Worm (Caenorhabditis elegans) whole organism, L4 larva: ENCODE measurements around the gene Y54G2A.37.
A peak's percentile ranks its signal among the peaks of the same experiment; 100 is the strongest.
"Not testable (repeated sequence)": the region's sequence is repeated elsewhere in the genome, so short reads cannot be mapped to it uniquely, and the experiment has no call there.

Experiments
- D1046.2 ChIP-seq: fragments of 200-800 bp; sonication (Bioruptor generic); IDR thresholded peaks from 2 replicates; pipeline ENCODE4 v1.3.6; 2022; ENCODE audit warnings: missing genetic modification characterization, missing compliant biosample characterization
- F10B5.3 ChIP-seq: sonication (generic microtip); optimal IDR thresholded peaks from 2 replicates; lab custom pipeline; 2016; ENCODE audit warnings: mild to moderate bottlenecking, missing genetic modification characterization, missing compliant biosample characterization
- F44E2.7 ChIP-seq: fragments of 200-800 bp; sonication (Bioruptor generic); IDR thresholded peaks from 2 replicates; pipeline ENCODE4 v2.1.2; 2022; ENCODE audit warnings: missing genetic modification characterization, missing compliant biosample characterization
- T26A8.4 ChIP-seq: fragments of 200-800 bp; sonication (Bioruptor generic); IDR thresholded peaks from 2 replicates; pipeline ENCODE4 v1.3.6; 2022; ENCODE audit warnings: missing genetic modification characterization, missing compliant biosample characterization
- Y48G9A.11 ChIP-seq: fragments of 200-800 bp; sonication (Bioruptor generic); IDR thresholded peaks from 2 replicates; pipeline ENCODE4 v1.3.6; 2022; ENCODE audit warnings: missing genetic modification reagents, missing genetic modification characterization, missing compliant biosample characterization
- Y75B8A.6 ChIP-seq: fragments of 200-800 bp; sonication (Bioruptor generic); IDR thresholded peaks from 2 replicates; pipeline ENCODE4 v1.3.6; 2022; ENCODE audit warnings: missing genetic modification reagents, missing genetic modification characterization, missing compliant biosample characterization
- aly-2 ChIP-seq: sonication (generic microtip); optimal IDR thresholded peaks from 2 replicates; lab custom pipeline; 2018; ENCODE audit warnings: missing biosample characterization, missing genetic modification characterization
- arid-1 ChIP-seq: fragments of 200-800 bp; sonication (Bioruptor generic); conservative IDR thresholded peaks from 2 replicates; pipeline ENCODE4 v1.3.6; 2022; ENCODE audit warnings: missing genetic modification reagents, missing genetic modification characterization, missing compliant biosample characterization
- ceh-44 ChIP-seq: fragments of 200-800 bp; sonication (Bioruptor generic); IDR thresholded peaks from 2 replicates; pipeline ENCODE4 v1.3.6; 2022; ENCODE audit warnings: missing genetic modification reagents, missing genetic modification characterization, missing compliant biosample characterization
- daf-16 ChIP-seq, 3 experiments: sonication (generic microtip); optimal IDR thresholded peaks; 2 replicates each; lab custom pipeline; 2016 to 2017; ENCODE audit warnings: missing genetic modification characterization in 3 of 3, missing genetic modification reagents in 3 of 3, mild to moderate bottlenecking in 2 of 3, missing compliant biosample characterization in 2 of 3, missing biosample characterization in 1 of 3, moderate library complexity in 1 of 3
- dmd-6 ChIP-seq: fragments of 200-800 bp; sonication (Bioruptor generic); IDR thresholded peaks from 2 replicates; pipeline ENCODE4 v1.3.6; 2022; ENCODE audit warnings: missing genetic modification reagents, missing genetic modification characterization, missing compliant biosample characterization
- dmd-8 ChIP-seq: fragments of 200-800 bp; sonication (Bioruptor generic); IDR thresholded peaks from 2 replicates; pipeline ENCODE4 v1.3.6; 2022; ENCODE audit warnings: missing genetic modification characterization, missing compliant biosample characterization
- dmd-9 ChIP-seq: fragments of 200-800 bp; sonication (Bioruptor generic); IDR thresholded peaks from 2 replicates; pipeline ENCODE4 v1.3.6; 2022; ENCODE audit warnings: missing genetic modification reagents, missing genetic modification characterization, missing compliant biosample characterization
- dpl-1 ChIP-seq: fragments of 150-350 bp; optimal IDR thresholded peaks from 2 replicates; lab custom pipeline; 2014; ENCODE audit warnings: missing biosample characterization, missing genetic modification reagents, missing genetic modification characterization
- duxl-1 ChIP-seq: sonication (generic microtip); optimal IDR thresholded peaks from 2 replicates; lab custom pipeline; 2016; ENCODE audit warnings: mild to moderate bottlenecking, missing genetic modification characterization, moderate library complexity, missing compliant biosample characterization; ENCODE audit not compliant: poor library complexity
- dve-1 ChIP-seq: sonication (generic microtip); optimal IDR thresholded peaks from 2 replicates; lab custom pipeline; 2017; ENCODE audit warnings: antibody characterized with exemption, mild to moderate bottlenecking, missing genetic modification characterization, missing compliant biosample characterization; ENCODE audit not compliant: insufficient read depth
- egl-43 ChIP-seq: fragments of 200-800 bp; sonication (Bioruptor generic); IDR thresholded peaks from 2 replicates; pipeline ENCODE4 v1.3.6; 2022; ENCODE audit warnings: missing genetic modification reagents, missing genetic modification characterization, missing compliant biosample characterization
- gei-8 ChIP-seq: fragments of 200-800 bp; sonication (Bioruptor generic); optimal IDR thresholded peaks from 2 replicates; lab custom pipeline; 2018; ENCODE audit warnings: mild to moderate bottlenecking, missing genetic modification characterization, missing compliant biosample characterization
- hif-1 ChIP-seq, 2 experiments: sonication (generic microtip); optimal IDR thresholded peaks; 2 replicates each; lab custom pipeline; 2016 to 2017; ENCODE audit warnings: missing compliant biosample characterization in 2 of 2, missing genetic modification characterization in 2 of 2, missing genetic modification reagents in 2 of 2, missing genotype in 2 of 2, mild to moderate bottlenecking in 1 of 2
- hlh-11 ChIP-seq: fragments of 200-800 bp; sonication (Bioruptor generic); optimal IDR thresholded peaks from 2 replicates; lab custom pipeline; 2018; ENCODE audit warnings: mild to moderate bottlenecking, missing genetic modification characterization, missing compliant biosample characterization
- hlh-30 ChIP-seq: sonication (generic microtip); optimal IDR thresholded peaks from 2 replicates; lab custom pipeline; 2017; ENCODE audit warnings: antibody characterized with exemption, mild to moderate bottlenecking, missing genetic modification characterization, missing compliant biosample characterization; ENCODE audit not compliant: insufficient read depth
- hmg-1.1 ChIP-seq: fragments of 200-800 bp; sonication (Bioruptor generic); IDR thresholded peaks from 2 replicates; pipeline ENCODE4 v1.3.6; 2022; ENCODE audit warnings: missing genetic modification reagents, missing genetic modification characterization, missing compliant biosample characterization
- lim-7 ChIP-seq: fragments of 200-800 bp; sonication (Bioruptor generic); IDR thresholded peaks from 2 replicates; pipeline ENCODE4 v1.3.6; 2022; ENCODE audit warnings: missing genetic modification characterization, missing compliant biosample characterization
- lin-13 ChIP-seq: fragments of 150-350 bp; optimal IDR thresholded peaks from 2 replicates; lab custom pipeline; 2014; ENCODE audit warnings: missing biosample characterization, missing genetic modification reagents, missing genetic modification characterization
- lin-15B ChIP-seq: fragments of 150-350 bp; sonication (generic microtip); optimal IDR thresholded peaks from 3 replicates; lab custom pipeline; 2014; ENCODE audit warnings: missing biosample characterization, missing genetic modification characterization
- lin-39 ChIP-seq: fragments of 150-350 bp; optimal IDR thresholded peaks from 2 replicates; lab custom pipeline; 2014; ENCODE audit warnings: missing biosample characterization, missing genetic modification reagents, missing genetic modification characterization
- lsy-2 ChIP-seq, 2 experiments: fragments of 150-350 bp in 1 of 2; sonication (generic microtip) in 1 of 2; optimal IDR thresholded peaks; 2 replicates each; lab custom pipeline; 2014 to 2017; ENCODE audit warnings: missing biosample characterization in 2 of 2, missing genetic modification characterization in 2 of 2
- madf-5 ChIP-seq, 2 experiments: fragments of 200-800 bp; sonication (Bioruptor generic); IDR thresholded peaks; 2 replicates each; pipeline ENCODE4 v1.3.6; 2022; ENCODE audit warnings: missing compliant biosample characterization in 2 of 2, missing genetic modification characterization in 2 of 2
- mep-1 ChIP-seq: fragments of 150-350 bp; sonication (generic microtip); optimal IDR thresholded peaks from 3 replicates; lab custom pipeline; 2014; ENCODE audit warnings: missing biosample characterization, missing genetic modification characterization
- mxl-3 ChIP-seq: fragments of 200-800 bp; sonication (Bioruptor generic); optimal IDR thresholded peaks from 2 replicates; lab custom pipeline; 2018; ENCODE audit warnings: mild to moderate bottlenecking, missing genetic modification characterization, missing compliant biosample characterization
- nhr-25 ChIP-seq: sonication (generic microtip); optimal IDR thresholded peaks from 2 replicates; lab custom pipeline; 2017; ENCODE audit warnings: missing genetic modification characterization, mild to moderate bottlenecking, missing compliant biosample characterization, antibody characterized with exemption, moderate library complexity, borderline replicate concordance; ENCODE audit not compliant: insufficient read depth
- nhr-42 ChIP-seq: fragments of 200-800 bp; sonication (Bioruptor generic); IDR thresholded peaks from 2 replicates; pipeline ENCODE4 v1.3.6; 2022; ENCODE audit warnings: missing genetic modification characterization, missing compliant biosample characterization
- pha-4 ChIP-seq, 2 experiments: fragments of 150-350 bp in 1 of 2; fragments of 200-800 bp in 1 of 2; sonication (Bioruptor generic) in 1 of 2; IDR thresholded peaks in 1 of 2; optimal IDR thresholded peaks in 1 of 2; 2 replicates each; pipeline versions ENCODE4 v1.3.6 to Lab custom; 2014 to 2022; ENCODE audit warnings: missing genetic modification characterization in 2 of 2, missing genetic modification reagents in 2 of 2, missing biosample characterization in 1 of 2, missing compliant biosample characterization in 1 of 2
- skn-1 ChIP-seq: fragments of 150-350 bp; optimal IDR thresholded peaks from 2 replicates; lab custom pipeline; 2014; ENCODE audit warnings: missing biosample characterization, missing genetic modification characterization
- spr-3 ChIP-seq: fragments of 200-800 bp; sonication (Bioruptor generic); optimal IDR thresholded peaks from 2 replicates; lab custom pipeline; 2018; ENCODE audit warnings: mild to moderate bottlenecking, missing genetic modification characterization, missing compliant biosample characterization
- unc-130 ChIP-seq: sonication (generic microtip); optimal IDR thresholded peaks from 2 replicates; lab custom pipeline; 2016; ENCODE audit warnings: missing genetic modification reagents, missing genetic modification characterization, missing compliant biosample characterization
- unc-62 ChIP-seq, 3 experiments: fragments of 150-350 bp in 1 of 3; sonication (generic microtip); optimal IDR thresholded peaks in 2 of 3; peaks in 1 of 3; 1 replicate in 1 of 3; 2 replicates in 2 of 3; lab custom pipeline; 2014 to 2017; ENCODE audit warnings: missing biosample characterization in 3 of 3, missing genetic modification characterization in 3 of 3, missing genetic modification reagents in 3 of 3, missing genotype in 1 of 3
- vab-7 ChIP-seq: fragments of 200-800 bp; sonication (Bioruptor generic); IDR thresholded peaks from 2 replicates; pipeline ENCODE4 v1.3.6; 2022; ENCODE audit warnings: missing genetic modification reagents, missing genetic modification characterization, missing compliant biosample characterization
- zfp-3 ChIP-seq: fragments of 200-800 bp; sonication (Bioruptor generic); conservative IDR thresholded peaks from 2 replicates; pipeline ENCODE4 v1.3.6; 2022; ENCODE audit warnings: missing genetic modification reagents, missing genetic modification characterization, missing compliant biosample characterization
- ztf-7 ChIP-seq: fragments of 150-350 bp; optimal IDR thresholded peaks from 2 replicates; lab custom pipeline; 2014; ENCODE audit warnings: missing biosample characterization, missing genetic modification characterization

Gene Y54G2A.37

DNA sequence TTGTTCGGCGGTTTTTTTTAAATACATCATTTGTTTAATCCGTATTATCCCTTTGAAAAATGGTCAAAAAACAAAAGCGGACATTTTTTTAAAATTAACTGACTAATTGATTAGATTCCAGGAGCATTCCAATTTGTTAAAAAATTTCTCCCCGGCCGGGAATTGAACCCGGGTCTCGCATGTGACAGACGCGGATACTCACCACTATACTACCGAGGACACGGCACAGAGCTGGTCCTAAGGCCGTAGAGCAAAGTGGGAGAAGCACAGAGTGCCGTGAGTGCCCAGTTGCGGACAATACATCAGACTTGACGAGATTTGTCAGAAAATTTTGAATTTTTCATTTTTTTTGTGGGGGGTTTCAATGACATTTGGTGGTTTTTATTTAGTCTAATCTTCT is 19.5 kb upstream of the Y54G2A.37 start (continued):
- peak; percentile 49 for TF ChIP-seq duxl-1 (tag; lab: Kevin White, UChicago)
- TF ChIP-seq lin-39 (tag; lab: Kevin White, UChicago) = no peak
- peak in 1 of 2 experiments; percentile 46; a peak in 1 of 4 replicates for TF ChIP-seq madf-5 (GFP tag; IDR thresholded peaks at IDR 0.05; lab: Robert Waterston, UW)
- TF ChIP-seq hif-1 (tag; optimal IDR thresholded peaks at IDR 0.05; lab: Kevin White, UChicago) = no peak
- no peak for TF ChIP-seq spr-3 (GFP tag; lab: Kevin White, UChicago)
- TF ChIP-seq ztf-7 (tag; lab: Kevin White, UChicago) = no peak
- peak; percentile 66; the same call in 1 of the 2 replicates for TF ChIP-seq ceh-44 (GFP tag; lab: Robert Waterston, UW)
- TF ChIP-seq zfp-3 (GFP tag; lab: Robert Waterston, UW) = peak; percentile 72; the same call in 1 of the 2 replicates
- TF ChIP-seq egl-43 (GFP tag; lab: Robert Waterston, UW) = peak; percentile 91
- peak; percentile 41; the same call in 1 of the 2 replicates for TF ChIP-seq Y75B8A.6 (GFP tag; lab: Robert Waterston, UW)
- TF ChIP-seq unc-62 (GFP tag; optimal IDR thresholded peaks at IDR 0.05 in 1 of 2; lab: Kevin White, UChicago) = no peak
- TF ChIP-seq unc-62 (tag; optimal IDR thresholded peaks at IDR 0.05; lab: Kevin White, UChicago) = no peak
- TF ChIP-seq vab-7 (GFP tag; lab: Robert Waterston, UW) = peak; percentile 85
- peak; percentile 22 for TF ChIP-seq dpl-1 (GFP tag; lab: Kevin White, UChicago)
- no peak for TF ChIP-seq skn-1 (tag; lab: Kevin White, UChicago)
- TF ChIP-seq dmd-9 (GFP tag; lab: Robert Waterston, UW) = 0 out of 2 replicates have a peak, but pooled peaks have one; percentile 23
- peak; percentile 44 for TF ChIP-seq gei-8 (GFP tag; lab: Kevin White, UChicago)
- peak; percentile 78 for TF ChIP-seq lim-7
- TF ChIP-seq F10B5.3 (tag; lab: Kevin White, UChicago) = no peak
- peak; percentile 36; the same call in 1 of the 2 replicates for TF ChIP-seq dmd-6 (GFP tag; lab: Robert Waterston, UW)
- no peak for TF ChIP-seq nhr-25 (tag; lab: Kevin White, UChicago)
- peak; percentile 12 for TF ChIP-seq hlh-11 (tag; lab: Kevin White, UChicago)
- peak; percentile 68; the same call in 1 of the 2 replicates for TF ChIP-seq F44E2.7
- TF ChIP-seq hmg-1.1 (GFP tag; lab: Robert Waterston, UW) = peak; percentile 47; the same call in 1 of the 2 replicates
- no peak for TF ChIP-seq unc-130 (GFP tag; lab: Kevin White, UChicago)
- peak in 1 of 2 experiments; percentile 24 for TF ChIP-seq lsy-2 (tag; optimal IDR thresholded peaks at IDR 0.05; lab: Kevin White, UChicago)
- TF ChIP-seq T26A8.4 (GFP tag; lab: Robert Waterston, UW) = no peak; the same call in 1 of the 2 replicates
- peak; percentile 17 for TF ChIP-seq mxl-3 (GFP tag; lab: Kevin White, UChicago)
- no peak for TF ChIP-seq nhr-42 (GFP tag; lab: Robert Waterston, UW)
- peak in 1 of 2 experiments; percentile 56 for TF ChIP-seq daf-16 (GFP tag; optimal IDR thresholded peaks at IDR 0.05; lab: Kevin White, UChicago)
- TF ChIP-seq daf-16 (tag; optimal IDR thresholded peaks at IDR 0.05; lab: Kevin White, UChicago) = peak; percentile 17
- peak; percentile 65 for TF ChIP-seq Y48G9A.11
- TF ChIP-seq, all 104 proteins: peak for 42

DNA sequence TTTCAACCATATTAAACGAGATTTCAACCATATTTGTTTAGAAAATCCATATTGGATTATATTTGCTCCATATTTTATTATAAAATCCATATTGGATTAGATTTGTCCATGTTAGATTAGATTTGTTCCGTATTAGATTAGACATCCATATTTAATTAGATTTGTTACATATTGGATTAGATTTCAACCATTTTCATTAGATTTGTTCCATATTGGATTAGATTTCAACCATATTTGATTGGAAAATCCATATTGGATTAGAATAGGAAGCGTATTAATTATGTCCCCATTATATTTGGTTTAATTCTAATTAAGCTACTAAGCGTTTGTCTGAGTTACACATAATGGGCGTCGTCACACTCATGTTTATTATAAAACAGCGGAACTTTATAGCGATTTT is 18.9 kb upstream of the Y54G2A.37 start, which contains the start of gene Y54G2A.44:
Gene Y54G2A.44, plus strand, starts transcription at position 301 of the 400 bp plus-strand sequence.
- not testable (repeated sequence) for TF ChIP-seq Y75B8A.6 (GFP tag; lab: Robert Waterston, UW); dmd-9 (GFP tag; lab: Robert Waterston, UW); F44E2.7

DNA sequence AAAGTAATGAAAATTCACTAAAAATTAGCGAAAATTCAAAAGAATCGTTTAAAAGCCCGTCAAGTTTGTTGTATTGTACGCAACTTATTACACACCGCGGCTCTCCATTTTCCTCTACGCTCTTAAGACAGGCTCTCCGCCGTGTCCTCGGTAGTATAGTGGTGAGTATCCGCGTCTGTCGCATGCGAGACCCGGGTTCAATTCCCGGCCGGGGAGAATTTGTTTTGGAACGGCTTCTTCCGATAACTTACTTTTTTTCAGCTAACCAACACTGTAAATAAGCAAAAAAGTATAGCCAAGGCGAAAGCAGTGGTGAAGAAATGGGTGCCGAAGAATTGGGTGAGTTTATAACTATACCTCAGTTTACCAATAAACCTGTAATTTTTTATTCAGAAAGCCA is 18.3 kb upstream of the Y54G2A.37 start:
- TF ChIP-seq hmg-1.1 (GFP tag; lab: Robert Waterston, UW) = peak; percentile 51; the same call in 1 of the 2 replicates
- TF ChIP-seq arid-1 (GFP tag; lab: Robert Waterston, UW) = peak; percentile 48; the same call in 1 of the 2 replicates
- peak; percentile 4 for TF ChIP-seq mep-1 (tag; lab: Kevin White, UChicago)
- peak; percentile 3 for TF ChIP-seq lin-13 (GFP tag; lab: Kevin White, UChicago)
- TF ChIP-seq duxl-1 (tag; lab: Kevin White, UChicago) = no peak
- peak; percentile 41 for TF ChIP-seq T26A8.4 (GFP tag; lab: Robert Waterston, UW)
- TF ChIP-seq dmd-8 (GFP tag; lab: Robert Waterston, UW) = peak; percentile 67; the same call in 1 of the 2 replicates
- peak; percentile 13 for TF ChIP-seq dve-1 (tag; lab: Kevin White, UChicago)
- TF ChIP-seq ceh-44 (GFP tag; lab: Robert Waterston, UW) = peak; percentile 65; the same call in 1 of the 2 replicates
- TF ChIP-seq Y48G9A.11 = peak; percentile 75
- peak; percentile 83 for TF ChIP-seq lim-7
- TF ChIP-seq D1046.2 (GFP tag; lab: Robert Waterston, UW) = peak; percentile 79; the same call in 1 of the 2 replicates
- TF ChIP-seq aly-2 (tag; lab: Kevin White, UChicago) = peak; percentile 12
- peak; percentile 74 for TF ChIP-seq pha-4 (GFP tag; IDR thresholded peaks at IDR 0.05; lab: Robert Waterston, UW)
- TF ChIP-seq pha-4 (tag; optimal IDR thresholded peaks at IDR 0.05; lab: Kevin White, UChicago) = no peak
- no peak for TF ChIP-seq lin-15B
- 0 out of 2 replicates have a peak, but pooled peaks have one; percentile 23 for TF ChIP-seq F44E2.7
- TF ChIP-seq hif-1 (tag; optimal IDR thresholded peaks at IDR 0.05; lab: Kevin White, UChicago) = no peak
- TF ChIP-seq unc-62 (GFP tag; optimal IDR thresholded peaks at IDR 0.05 in 1 of 2; lab: Kevin White, UChicago) = no peak
- no peak for TF ChIP-seq unc-62 (tag; optimal IDR thresholded peaks at IDR 0.05; lab: Kevin White, UChicago)
- TF ChIP-seq daf-16 (GFP tag; optimal IDR thresholded peaks at IDR 0.05; lab: Kevin White, UChicago) = peak in 1 of 2 experiments; percentile 69
- peak; percentile 27 for TF ChIP-seq daf-16 (tag; optimal IDR thresholded peaks at IDR 0.05; lab: Kevin White, UChicago)
- TF ChIP-seq hlh-30 (tag; lab: Kevin White, UChicago) = peak; percentile 42
